Fruit fly (Drosophila melanogaster) whole organism, wandering third instar larva: ENCODE results near the gene CG4069.

Experiments used
- Abd-B ChIP-seq: fragments of >200 bp; optimal IDR thresholded peaks from 2 replicates; lab custom pipeline; 2017; ENCODE audit warnings: missing biosample characterization, missing genetic modification characterization
- CG32264 ChIP-seq: fragments of 200-800 bp; sonication (Bioruptor generic); optimal IDR thresholded peaks from 2 replicates; lab custom pipeline; 2016; ENCODE audit warnings: missing biosample characterization, missing genetic modification characterization
- CrebA ChIP-seq: fragments of 200-800 bp; sonication (Bioruptor generic); optimal IDR thresholded peaks from 2 replicates; lab custom pipeline; 2016; ENCODE audit warnings: missing biosample characterization, mild to moderate bottlenecking, missing genetic modification characterization, borderline replicate concordance
- Hr83 ChIP-seq: fragments of 200-300 bp; sonication (Bioruptor generic); optimal IDR thresholded peaks from 2 replicates; lab custom pipeline; 2016; ENCODE audit warnings: missing biosample characterization, mild to moderate bottlenecking, missing genetic modification characterization, moderate library complexity; ENCODE audit not compliant: poor library complexity, severe bottlenecking
- Rel ChIP-seq, 2 experiments: fragments of 200-800 bp; sonication (Bioruptor generic) in 1 of 2; optimal IDR thresholded peaks; 2 replicates in 1 of 2; 3 replicates in 1 of 2; lab custom pipeline; 2016 to 2019; ENCODE audit warnings: mild to moderate bottlenecking in 2 of 2, missing biosample characterization in 2 of 2, missing genetic modification characterization in 2 of 2, moderate library complexity in 1 of 2
- br ChIP-seq: fragments of 200-800 bp; sonication (Bioruptor generic); optimal IDR thresholded peaks from 2 replicates; lab custom pipeline; 2016; ENCODE audit warnings: missing biosample characterization, missing genetic modification characterization
- brk ChIP-seq: fragments of 200-800 bp; sonication (Bioruptor generic); optimal IDR thresholded peaks from 2 replicates; lab custom pipeline; 2016; ENCODE audit warnings: missing biosample characterization, mild to moderate bottlenecking, missing genetic modification characterization
- lola ChIP-seq: fragments of >200 bp; optimal IDR thresholded peaks from 2 replicates; lab custom pipeline; 2017; ENCODE audit warnings: missing biosample characterization, missing genetic modification characterization
- pan ChIP-seq: fragments of >200 bp; optimal IDR thresholded peaks from 2 replicates; lab custom pipeline; 2017
- psq ChIP-seq: fragments of 200-800 bp; sonication (Bioruptor generic); optimal IDR thresholded peaks from 3 replicates; lab custom pipeline; 2017; ENCODE audit warnings: missing biosample characterization, mild to moderate bottlenecking, missing genetic modification characterization, moderate library complexity
- sage ChIP-seq: fragments of 200-800 bp; sonication (Bioruptor generic); optimal IDR thresholded peaks from 2 replicates; lab custom pipeline; 2016; ENCODE audit warnings: missing biosample characterization, mild to moderate bottlenecking, missing genetic modification characterization
- tai ChIP-seq: sonication (Bioruptor generic); optimal IDR thresholded peaks from 2 replicates; lab custom pipeline; 2016; ENCODE audit warnings: missing biosample characterization, missing genetic modification characterization
- woc ChIP-seq: sonication (Bioruptor generic); optimal IDR thresholded peaks from 2 replicates; lab custom pipeline; 2016; ENCODE audit warnings: missing biosample characterization, mild to moderate bottlenecking, missing genetic modification characterization

dm6 chr3L:12501249-12501648 is 35.9 kb downstream of the CG4069 start, which contains the start of the genes CG10638 and CG10681:
- TF ChIP-seq lola (GFP tag; lab: Kevin White, UChicago) (no peak), CrebA (GFP tag; lab: Kevin White, UChicago) (no peak), sage (GFP tag; lab: Kevin White, UChicago) (peak; percentile 83), tai (GFP tag; lab: Kevin White, UChicago) (no peak), psq (GFP tag; lab: Kevin White, UChicago) (peak; percentile 6), woc (peak; percentile 31), CG32264 (GFP tag; lab: Kevin White, UChicago) (peak; percentile 41), Rel (GFP tag; optimal IDR thresholded peaks at IDR 0.05; lab: Kevin White, UChicago) (no peak), Rel (tag; optimal IDR thresholded peaks at IDR 0.05; lab: Kevin White, UChicago) (peak; percentile 55), Abd-B (GFP tag; lab: Kevin White, UChicago) (no peak), br (GFP tag; lab: Kevin White, UChicago) (peak; percentile 44), pan (lab: Kevin White, UChicago) (no peak), Hr83 (GFP tag; lab: Kevin White, UChicago) (peak; percentile 8), brk (no peak)
